Worm (Caenorhabditis elegans) whole organism, L4 larva: ENCODE results near the gene Y39A1A.21.
A peak's percentile ranks its signal among the peaks of the same experiment; 100 is the strongest.

Experiments
- F10B5.3 ChIP-seq: sonication (generic microtip); optimal IDR thresholded peaks from 2 replicates; lab custom pipeline; 2016; ENCODE audit warnings: mild to moderate bottlenecking, missing genetic modification characterization, missing compliant biosample characterization
- F44E2.7 ChIP-seq: fragments of 200-800 bp; sonication (Bioruptor generic); IDR thresholded peaks from 2 replicates; pipeline ENCODE4 v2.1.2; 2022; ENCODE audit warnings: missing genetic modification characterization, missing compliant biosample characterization
- T20F7.1 ChIP-seq: fragments of 200-800 bp; sonication (Bioruptor generic); optimal IDR thresholded peaks from 2 replicates; lab custom pipeline; 2018; ENCODE audit warnings: mild to moderate bottlenecking, missing genetic modification characterization, missing compliant biosample characterization
- T26A8.4 ChIP-seq: fragments of 200-800 bp; sonication (Bioruptor generic); IDR thresholded peaks from 2 replicates; pipeline ENCODE4 v1.3.6; 2022; ENCODE audit warnings: missing genetic modification characterization, missing compliant biosample characterization
- Y105C5A.15 ChIP-seq: fragments of 200-800 bp; sonication (Bioruptor generic); IDR thresholded peaks from 2 replicates; pipeline ENCODE4 v1.3.6; 2022; ENCODE audit warnings: missing genetic modification characterization, missing compliant biosample characterization
- Y5F2A.4 ChIP-seq: fragments of 200-800 bp; sonication (Bioruptor generic); optimal IDR thresholded peaks from 2 replicates; lab custom pipeline; 2018; ENCODE audit warnings: mild to moderate bottlenecking, missing genetic modification characterization, missing compliant biosample characterization
- Y75B8A.6 ChIP-seq: fragments of 200-800 bp; sonication (Bioruptor generic); IDR thresholded peaks from 2 replicates; pipeline ENCODE4 v1.3.6; 2022; ENCODE audit warnings: missing genetic modification reagents, missing genetic modification characterization, missing compliant biosample characterization
- aly-2 ChIP-seq: sonication (generic microtip); optimal IDR thresholded peaks from 2 replicates; lab custom pipeline; 2018; ENCODE audit warnings: missing biosample characterization, missing genetic modification characterization
- ama-1 ChIP-seq: fragments of 150-350 bp; optimal IDR thresholded peaks from 2 replicates; lab custom pipeline; 2014; ENCODE audit warnings: inconsistent platforms, mixed read lengths
- arid-1 ChIP-seq: fragments of 200-800 bp; sonication (Bioruptor generic); conservative IDR thresholded peaks from 2 replicates; pipeline ENCODE4 v1.3.6; 2022; ENCODE audit warnings: missing genetic modification reagents, missing genetic modification characterization, missing compliant biosample characterization
- ceh-32 ChIP-seq: sonication (generic microtip); optimal IDR thresholded peaks from 2 replicates; lab custom pipeline; 2016; ENCODE audit warnings: mild to moderate bottlenecking, missing genetic modification characterization, missing compliant biosample characterization; ENCODE audit not compliant: poor library complexity
- daf-12 ChIP-seq: fragments of 150-350 bp; optimal IDR thresholded peaks from 2 replicates; lab custom pipeline; 2014; ENCODE audit warnings: missing biosample characterization, missing genetic modification reagents, missing genetic modification characterization
- daf-8 ChIP-seq: fragments of 200-800 bp; sonication (Bioruptor generic); IDR thresholded peaks from 2 replicates; pipeline ENCODE4 v1.3.6; 2022; ENCODE audit warnings: missing genetic modification characterization, missing compliant biosample characterization
- dmd-8 ChIP-seq: fragments of 200-800 bp; sonication (Bioruptor generic); IDR thresholded peaks from 2 replicates; pipeline ENCODE4 v1.3.6; 2022; ENCODE audit warnings: missing genetic modification characterization, missing compliant biosample characterization
- egl-43 ChIP-seq: fragments of 200-800 bp; sonication (Bioruptor generic); IDR thresholded peaks from 2 replicates; pipeline ENCODE4 v1.3.6; 2022; ENCODE audit warnings: missing genetic modification reagents, missing genetic modification characterization, missing compliant biosample characterization
- fos-1 ChIP-seq: fragments of 150-350 bp; optimal IDR thresholded peaks from 2 replicates; lab custom pipeline; 2014; ENCODE audit warnings: missing biosample characterization, missing genetic modification characterization
- gei-8 ChIP-seq: fragments of 200-800 bp; sonication (Bioruptor generic); optimal IDR thresholded peaks from 2 replicates; lab custom pipeline; 2018; ENCODE audit warnings: mild to moderate bottlenecking, missing genetic modification characterization, missing compliant biosample characterization
- hlh-11 ChIP-seq: fragments of 200-800 bp; sonication (Bioruptor generic); optimal IDR thresholded peaks from 2 replicates; lab custom pipeline; 2018; ENCODE audit warnings: mild to moderate bottlenecking, missing genetic modification characterization, missing compliant biosample characterization
- hlh-30 ChIP-seq: sonication (generic microtip); optimal IDR thresholded peaks from 2 replicates; lab custom pipeline; 2017; ENCODE audit warnings: antibody characterized with exemption, mild to moderate bottlenecking, missing genetic modification characterization, missing compliant biosample characterization; ENCODE audit not compliant: insufficient read depth
- lin-1 ChIP-seq: fragments of 200-800 bp; sonication (Bioruptor generic); IDR thresholded peaks from 2 replicates; pipeline ENCODE4 v1.3.6; 2022; ENCODE audit warnings: missing genetic modification reagents, missing genetic modification characterization, missing compliant biosample characterization
- lin-13 ChIP-seq: fragments of 150-350 bp; optimal IDR thresholded peaks from 2 replicates; lab custom pipeline; 2014; ENCODE audit warnings: missing biosample characterization, missing genetic modification reagents, missing genetic modification characterization
- lin-15B ChIP-seq: fragments of 150-350 bp; sonication (generic microtip); optimal IDR thresholded peaks from 3 replicates; lab custom pipeline; 2014; ENCODE audit warnings: missing biosample characterization, missing genetic modification characterization
- lin-29 ChIP-seq: fragments of 200-800 bp; sonication (Bioruptor generic); IDR thresholded peaks from 2 replicates; pipeline ENCODE4 v1.3.6; 2022; ENCODE audit warnings: missing genetic modification reagents, missing genetic modification characterization, missing compliant biosample characterization
- lin-38 ChIP-seq: fragments of 200-800 bp; sonication (Bioruptor generic); IDR thresholded peaks from 2 replicates; pipeline ENCODE4 v1.3.6; 2022; ENCODE audit warnings: missing genetic modification reagents, missing genetic modification characterization, missing compliant biosample characterization
- lir-3 ChIP-seq: sonication (generic microtip); optimal IDR thresholded peaks from 2 replicates; lab custom pipeline; 2016; ENCODE audit warnings: mild to moderate bottlenecking, missing genetic modification characterization, missing compliant biosample characterization
- madf-9 ChIP-seq: fragments of 200-800 bp; sonication (Bioruptor generic); conservative IDR thresholded peaks from 2 replicates; pipeline ENCODE4 v1.3.6; 2022; ENCODE audit warnings: missing genetic modification reagents, missing genetic modification characterization, missing compliant biosample characterization
- mdl-1 ChIP-seq, 2 experiments: fragments of 150-350 bp in 1 of 2; sonication (generic microtip) in 1 of 2; optimal IDR thresholded peaks; 2 replicates each; lab custom pipeline; 2014 to 2017; ENCODE audit warnings: missing biosample characterization in 2 of 2, missing genetic modification characterization in 2 of 2
- mep-1 ChIP-seq: fragments of 150-350 bp; sonication (generic microtip); optimal IDR thresholded peaks from 3 replicates; lab custom pipeline; 2014; ENCODE audit warnings: missing biosample characterization, missing genetic modification characterization
- mes-2 ChIP-seq: sonication (generic microtip); optimal IDR thresholded peaks from 2 replicates; lab custom pipeline; 2016; ENCODE audit warnings: missing genotype, mild to moderate bottlenecking, missing genetic modification characterization, missing compliant biosample characterization; ENCODE audit not compliant: poor library complexity, severe bottlenecking
- mxl-2 ChIP-seq: fragments of 200-800 bp; sonication (Bioruptor generic); conservative IDR thresholded peaks from 2 replicates; pipeline ENCODE4 v1.3.6; 2022; ENCODE audit warnings: missing genetic modification reagents, missing genetic modification characterization, missing compliant biosample characterization
- nhr-10 ChIP-seq: fragments of 150-350 bp; optimal IDR thresholded peaks from 2 replicates; lab custom pipeline; 2014; ENCODE audit warnings: missing biosample characterization, missing genetic modification characterization
- nhr-102 ChIP-seq: sonication (generic microtip); optimal IDR thresholded peaks from 2 replicates; lab custom pipeline; 2016; ENCODE audit warnings: mild to moderate bottlenecking, missing genetic modification characterization, moderate library complexity, missing compliant biosample characterization
- nhr-237 ChIP-seq: sonication (generic microtip); optimal IDR thresholded peaks from 2 replicates; lab custom pipeline; 2017; ENCODE audit warnings: missing biosample characterization, missing genetic modification characterization
- nhr-25 ChIP-seq: sonication (generic microtip); optimal IDR thresholded peaks from 2 replicates; lab custom pipeline; 2017; ENCODE audit warnings: missing genetic modification characterization, mild to moderate bottlenecking, missing compliant biosample characterization, antibody characterized with exemption, moderate library complexity, borderline replicate concordance; ENCODE audit not compliant: insufficient read depth
- nhr-28 ChIP-seq: fragments of 150-350 bp; optimal IDR thresholded peaks from 2 replicates; lab custom pipeline; 2014; ENCODE audit warnings: missing biosample characterization, missing genetic modification characterization
- pha-4 ChIP-seq, 2 experiments: fragments of 150-350 bp in 1 of 2; fragments of 200-800 bp in 1 of 2; sonication (Bioruptor generic) in 1 of 2; IDR thresholded peaks in 1 of 2; optimal IDR thresholded peaks in 1 of 2; 2 replicates each; pipeline versions ENCODE4 v1.3.6 to Lab custom; 2014 to 2022; ENCODE audit warnings: missing genetic modification characterization in 2 of 2, missing genetic modification reagents in 2 of 2, missing biosample characterization in 1 of 2, missing compliant biosample characterization in 1 of 2
- php-3 ChIP-seq: fragments of 200-800 bp; sonication (Bioruptor generic); IDR thresholded peaks from 2 replicates; pipeline ENCODE4 v1.3.6; 2022; ENCODE audit warnings: missing genetic modification reagents, missing genetic modification characterization, missing compliant biosample characterization
- pqm-1 ChIP-seq: sonication (generic microtip); optimal IDR thresholded peaks from 2 replicates; lab custom pipeline; 2017; ENCODE audit warnings: missing biosample characterization, missing genetic modification characterization
- saeg-2 ChIP-seq: fragments of 200-800 bp; sonication (Bioruptor generic); IDR thresholded peaks from 2 replicates; pipeline ENCODE4 v1.3.6; 2022; ENCODE audit warnings: missing genetic modification reagents, missing genetic modification characterization, missing compliant biosample characterization
- skn-1 ChIP-seq: fragments of 150-350 bp; optimal IDR thresholded peaks from 2 replicates; lab custom pipeline; 2014; ENCODE audit warnings: missing biosample characterization, missing genetic modification characterization
- snpc-1.2 ChIP-seq: fragments of 200-800 bp; sonication (Bioruptor generic); IDR thresholded peaks from 2 replicates; pipeline ENCODE4 v1.3.6; 2022; ENCODE audit warnings: missing genetic modification reagents, missing genetic modification characterization, missing compliant biosample characterization
- spr-1 ChIP-seq: sonication (generic microtip); optimal IDR thresholded peaks from 2 replicates; lab custom pipeline; 2016; ENCODE audit warnings: mild to moderate bottlenecking, missing genetic modification characterization, missing compliant biosample characterization
- spr-3 ChIP-seq: fragments of 200-800 bp; sonication (Bioruptor generic); optimal IDR thresholded peaks from 2 replicates; lab custom pipeline; 2018; ENCODE audit warnings: mild to moderate bottlenecking, missing genetic modification characterization, missing compliant biosample characterization
- unc-130 ChIP-seq: sonication (generic microtip); optimal IDR thresholded peaks from 2 replicates; lab custom pipeline; 2016; ENCODE audit warnings: missing genetic modification reagents, missing genetic modification characterization, missing compliant biosample characterization
- unc-39 ChIP-seq: sonication (generic microtip); optimal IDR thresholded peaks from 2 replicates; lab custom pipeline; 2017; ENCODE audit warnings: missing biosample characterization, missing genetic modification characterization
- unc-62 ChIP-seq, 3 experiments: fragments of 150-350 bp in 1 of 3; sonication (generic microtip); optimal IDR thresholded peaks in 2 of 3; peaks in 1 of 3; 1 replicate in 1 of 3; 2 replicates in 2 of 3; lab custom pipeline; 2014 to 2017; ENCODE audit warnings: missing biosample characterization in 3 of 3, missing genetic modification characterization in 3 of 3, missing genetic modification reagents in 3 of 3, missing genotype in 1 of 3
- vab-7 ChIP-seq: fragments of 200-800 bp; sonication (Bioruptor generic); IDR thresholded peaks from 2 replicates; pipeline ENCODE4 v1.3.6; 2022; ENCODE audit warnings: missing genetic modification reagents, missing genetic modification characterization, missing compliant biosample characterization
- zfp-2 ChIP-seq: sonication (generic microtip); optimal IDR thresholded peaks from 2 replicates; lab custom pipeline; 2016; ENCODE audit warnings: mild to moderate bottlenecking, missing genetic modification characterization, missing compliant biosample characterization
- ztf-11 ChIP-seq: fragments of 150-350 bp; optimal IDR thresholded peaks from 2 replicates; lab custom pipeline; 2014; ENCODE audit warnings: missing biosample characterization, missing genetic modification characterization
- ztf-7 ChIP-seq: fragments of 150-350 bp; optimal IDR thresholded peaks from 2 replicates; lab custom pipeline; 2014; ENCODE audit warnings: missing biosample characterization, missing genetic modification characterization

Y39A1A.21 gene

ce11 chrIII:10746406-10746807 lies 39.6 kb upstream of the Y39A1A.21 start:
- TF ChIP-seq dmd-8 (GFP tag; lab: Robert Waterston, UW) (no peak), aly-2 (tag; lab: Kevin White, UChicago) (no peak), T20F7.1 (no peak), egl-43 (GFP tag; lab: Robert Waterston, UW) (peak; percentile 39; the same call in 1 of the 2 replicates), mxl-2 (GFP tag; lab: Robert Waterston, UW) (no peak), madf-9 (GFP tag; lab: Robert Waterston, UW) (no peak), T26A8.4 (GFP tag; lab: Robert Waterston, UW) (0 out of 2 replicates have a peak, but pooled peaks have one; percentile 52), mep-1 (tag; lab: Kevin White, UChicago) (peak; percentile 30), hlh-11 (tag; lab: Kevin White, UChicago) (no peak), ama-1 (lab: Kevin White, UChicago) (no peak), F44E2.7 (GFP tag; lab: Robert Waterston, UW) (0 out of 2 replicates have a peak, but pooled peaks have one; percentile 34), lir-3 (tag; lab: Kevin White, UChicago) (no peak), mes-2 (tag; lab: Kevin White, UChicago) (no peak), spr-3 (GFP tag; lab: Kevin White, UChicago) (no peak), vab-7 (GFP tag; lab: Robert Waterston, UW) (no peak), pqm-1 (tag; lab: Kevin White, UChicago) (no peak), ceh-32 (tag; lab: Kevin White, UChicago) (no peak), unc-130 (GFP tag; lab: Kevin White, UChicago) (peak; percentile 78), arid-1 (peak; percentile 74; the same call in 1 of the 2 replicates), zfp-2 (tag; lab: Kevin White, UChicago) (no peak), hlh-30 (tag; lab: Kevin White, UChicago) (no peak), nhr-28 (tag; lab: Kevin White, UChicago) (no peak), daf-8 (GFP tag; lab: Robert Waterston, UW) (no peak), spr-1 (tag; lab: Kevin White, UChicago) (no peak), F10B5.3 (tag; lab: Kevin White, UChicago) (peak; percentile 29), ztf-11 (no peak), daf-12 (tag; lab: Kevin White, UChicago) (no peak), Y5F2A.4 (GFP tag; lab: Kevin White, UChicago) (peak; percentile 73), nhr-102 (tag; lab: Kevin White, UChicago) (no peak), mdl-1 (tag; optimal IDR thresholded peaks at IDR 0.05; lab: Kevin White, UChicago) (no peak), nhr-10 (tag; lab: Kevin White, UChicago) (no peak), unc-39 (no peak), nhr-25 (no peak), gei-8 (GFP tag; lab: Kevin White, UChicago) (peak; percentile 56), skn-1 (no peak), pha-4 (GFP tag; IDR thresholded peaks at IDR 0.05; lab: Robert Waterston, UW) (peak; percentile 69; the same call in 1 of the 2 replicates), pha-4 (tag; optimal IDR thresholded peaks at IDR 0.05; lab: Kevin White, UChicago) (no peak), nhr-237 (tag; lab: Kevin White, UChicago) (no peak), snpc-1.2 (peak; percentile 65; the same call in 1 of the 2 replicates), Y105C5A.15 (GFP tag; lab: Robert Waterston, UW) (no peak), unc-62 (GFP tag; optimal IDR thresholded peaks at IDR 0.05 in 1 of 2; lab: Kevin White, UChicago) (no peak), unc-62 (tag; optimal IDR thresholded peaks at IDR 0.05; lab: Kevin White, UChicago) (no peak), saeg-2 (GFP tag; lab: Robert Waterston, UW) (no peak), lin-38 (peak; percentile 80), lin-13 (GFP tag; lab: Kevin White, UChicago) (no peak), php-3 (GFP tag; lab: Robert Waterston, UW) (no peak), fos-1 (tag; lab: Kevin White, UChicago) (no peak), ztf-7 (tag; lab: Kevin White, UChicago) (no peak), lin-29 (GFP tag; lab: Robert Waterston, UW) (no peak), lin-15B (tag; lab: Kevin White, UChicago) (no peak), Y75B8A.6 (no peak), lin-1 (GFP tag; lab: Robert Waterston, UW) (peak; percentile 69; the same call in 1 of the 2 replicates)
